Worm (Caenorhabditis elegans): ENCODE data around the gene F11G11.4.

ce11 chrII:4863357-4863756 lies 3.0 kb downstream of the F11G11.4 start, which contains the start of the genes mpst-4 and F11G11.14:
- TF ChIP-seq lin-15B (tag; optimal IDR thresholded peaks at IDR 0.05) (no peak), ztf-4 (tag; optimal IDR thresholded peaks at IDR 0.05) (no peak), egl-27 (tag; optimal IDR thresholded peaks at IDR 0.05) (no peak), aly-2 (tag; optimal IDR thresholded peaks at IDR 0.05) (no peak), nhr-28 (tag; optimal IDR thresholded peaks at IDR 0.05) (no peak), nhr-11 (tag; optimal IDR thresholded peaks at IDR 0.05) (no peak), nhr-76 (tag; optimal IDR thresholded peaks at IDR 0.05) (no peak), fos-1 (tag; optimal IDR thresholded peaks at IDR 0.05) (no peak), pha-4 (tag; optimal IDR thresholded peaks at IDR 0.05) (no peak), nhr-12 (tag; optimal IDR thresholded peaks at IDR 0.05) (no peak), ztf-11 (tag; optimal IDR thresholded peaks at IDR 0.05) (no peak)
